Fruit fly (Drosophila melanogaster): ENCODE results near the gene CG42570.

The CG42570 gene

DNA sequence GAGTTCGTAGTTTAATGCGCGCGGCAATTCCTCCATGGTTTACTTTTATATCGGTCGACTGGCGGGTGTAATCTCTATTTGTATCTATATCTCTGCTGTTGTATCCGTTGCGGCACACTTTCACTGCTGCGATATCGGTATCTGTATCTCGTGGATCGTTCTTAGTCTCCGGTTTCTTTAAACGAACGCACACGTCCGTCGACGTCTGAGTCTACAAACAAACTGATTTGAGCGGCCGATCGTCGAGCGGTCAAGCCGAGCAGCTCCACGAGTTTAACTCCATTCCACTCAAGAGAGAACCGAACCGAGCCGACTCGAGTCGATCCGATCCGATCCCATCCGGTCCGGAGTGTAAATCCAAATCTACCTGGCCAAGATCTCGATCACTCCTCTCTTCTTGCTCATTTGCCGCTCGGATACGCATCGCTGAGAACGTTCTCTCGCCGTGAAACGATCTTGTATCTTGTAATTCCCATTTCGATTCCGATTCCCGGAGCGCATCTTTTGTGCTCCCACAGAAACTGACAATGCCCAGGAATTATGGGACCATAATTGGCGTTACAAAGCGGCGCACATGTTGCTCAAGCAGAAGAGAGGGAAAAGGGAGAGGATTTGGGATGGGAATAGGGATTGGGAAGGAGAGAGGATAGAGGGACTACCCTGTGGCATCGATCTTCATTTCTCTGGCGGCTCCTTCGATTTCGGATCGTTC is 17.8 kb upstream of the CG42570 start, which contains the start of gene comm2 (continued):
- no peak for TF ChIP-seq nerfin-1 (tag; optimal IDR thresholded peaks at IDR 0.05)
- no peak for TF ChIP-seq shn (GFP tag; optimal IDR thresholded peaks at IDR 0.05)
- no peak for TF ChIP-seq sim (GFP tag; IDR thresholded peaks at IDR 0.05)
- peak; percentile 15 for TF ChIP-seq CG12071 (GFP tag; optimal IDR thresholded peaks at IDR 0.05)
- no peak; the same call in 1 of the 2 replicates for TF ChIP-seq tna (GFP tag; IDR thresholded peaks at IDR 0.05; ENCODE audit: partially characterized antibody)
- TF ChIP-seq CG43689 (GFP tag; IDR thresholded peaks at IDR 0.05): no peak
- TF ChIP-seq Doc3 (GFP tag; IDR thresholded peaks at IDR 0.05; ENCODE audit: partially characterized antibody): no peak
- TF ChIP-seq klu (GFP tag; IDR thresholded peaks at IDR 0.05): no peak
- no peak for TF ChIP-seq slp2 (GFP tag; optimal IDR thresholded peaks at IDR 0.05)
- TF ChIP-seq crp (GFP tag; optimal IDR thresholded peaks at IDR 0.05): no peak
- no peak for TF ChIP-seq ERR (GFP tag; optimal IDR thresholded peaks at IDR 0.05)
- TF ChIP-seq bowl (GFP tag; IDR thresholded peaks at IDR 0.05): no peak
- TF ChIP-seq CG6813 (GFP tag; optimal IDR thresholded peaks at IDR 0.05): no peak
- no peak for TF ChIP-seq CG10267 (tag; optimal IDR thresholded peaks at IDR 0.05)
- no peak for TF ChIP-seq dm (GFP tag; optimal IDR thresholded peaks at IDR 0.05)
- no peak for TF ChIP-seq CG9437 (GFP tag; optimal IDR thresholded peaks at IDR 0.05)
- no peak for TF ChIP-seq CG1529 (GFP tag; optimal IDR thresholded peaks at IDR 0.05)
- no peak for TF ChIP-seq BtbVII (GFP tag; optimal IDR thresholded peaks at IDR 0.05)
- TF ChIP-seq Doc2 (GFP tag; IDR thresholded peaks at IDR 0.05): no peak
- no peak for TF ChIP-seq CG3407 (GFP tag; optimal IDR thresholded peaks at IDR 0.05)
- TF ChIP-seq aop (GFP tag; IDR thresholded peaks at IDR 0.05): peak; percentile 19; the same call in 1 of the 2 replicates
- TF ChIP-seq CG30020 (tag; optimal IDR thresholded peaks at IDR 0.05): no peak
- TF ChIP-seq CG14441 (GFP tag; IDR thresholded peaks at IDR 0.05): no peak
- no peak for TF ChIP-seq bab2 (GFP tag; optimal IDR thresholded peaks at IDR 0.05)
- TF ChIP-seq run (tag; optimal IDR thresholded peaks at IDR 0.05): no peak
- TF ChIP-seq CrebB (tag; optimal IDR thresholded peaks at IDR 0.05): no peak
- TF ChIP-seq CG16863 (GFP tag; optimal IDR thresholded peaks at IDR 0.05): no peak
- TF ChIP-seq stwl (tag; optimal IDR thresholded peaks at IDR 0.05): no peak
- TF ChIP-seq trem (tag; optimal IDR thresholded peaks at IDR 0.05): no peak
- no peak for TF ChIP-seq CG7271 (tag; optimal IDR thresholded peaks at IDR 0.05)
- peak; percentile 52 for TF ChIP-seq oc (tag; optimal IDR thresholded peaks at IDR 0.05)
- no peak for TF ChIP-seq CG9876 (GFP tag; optimal IDR thresholded peaks at IDR 0.05)
- TF ChIP-seq z (GFP tag; IDR thresholded peaks at IDR 0.05): peak; percentile 99
- TF ChIP-seq CG17568 (GFP tag; optimal IDR thresholded peaks at IDR 0.05): no peak
- TF ChIP-seq Drgx (GFP tag; IDR thresholded peaks at IDR 0.05): 0 out of 2 replicates have a peak, but pooled peaks have one; percentile 29
- no peak for TF ChIP-seq BEAF-32 (GFP tag; optimal IDR thresholded peaks at IDR 0.05)
- TF ChIP-seq CG13775 (GFP tag; optimal IDR thresholded peaks at IDR 0.05): no peak
- TF ChIP-seq CG12391 (tag; optimal IDR thresholded peaks at IDR 0.05): no peak
- TF ChIP-seq CG1233 (GFP tag; optimal IDR thresholded peaks at IDR 0.05): no peak
- TF ChIP-seq al (GFP tag; IDR thresholded peaks at IDR 0.05): no peak
- TF ChIP-seq Spps (tag; optimal IDR thresholded peaks at IDR 0.05): no peak
- no peak for TF ChIP-seq CG10321 (GFP tag; IDR thresholded peaks at IDR 0.05)
- no peak for TF ChIP-seq Camta (GFP tag; optimal IDR thresholded peaks at IDR 0.05)
- TF ChIP-seq CG18764 (GFP tag; optimal IDR thresholded peaks at IDR 0.05): no peak
- no peak for TF ChIP-seq Hr51 (GFP tag; optimal IDR thresholded peaks at IDR 0.05)
- TF ChIP-seq YL-1 (GFP tag; optimal IDR thresholded peaks at IDR 0.05): no peak
- TF ChIP-seq luna (GFP tag; optimal IDR thresholded peaks at IDR 0.05): no peak
- no peak for TF ChIP-seq CG15514 (GFP tag; optimal IDR thresholded peaks at IDR 0.05)
- TF ChIP-seq disco-r (GFP tag; optimal IDR thresholded peaks at IDR 0.05): no peak
- TF ChIP-seq Scr (GFP tag; IDR thresholded peaks at IDR 0.05; ENCODE audit: partially characterized antibody): peak; percentile 51; the same call in 1 of the 2 replicates
